Fruit fly (Drosophila melanogaster) whole organism, prepupa: ENCODE measurements around the gene eEF1gamma.

Experiments
- Blimp-1 ChIP-seq: fragments of 200-800 bp; sonication (Bioruptor generic); optimal IDR thresholded peaks from 3 replicates; lab custom pipeline; 2017; ENCODE audit warnings: missing biosample characterization, missing genetic modification characterization, mild to moderate bottlenecking, moderate library complexity, missing genetic modification reagents
- CG10631 ChIP-seq: fragments of 200-800 bp; sonication (Bioruptor generic); optimal IDR thresholded peaks from 2 replicates; lab custom pipeline; 2016; ENCODE audit warnings: missing biosample characterization, missing genetic modification characterization
- CG10669 ChIP-seq: fragments of 200-800 bp; sonication (Bioruptor generic); optimal IDR thresholded peaks from 3 replicates; lab custom pipeline; 2018; ENCODE audit warnings: missing biosample characterization, mild to moderate bottlenecking, missing genetic modification characterization, moderate library complexity
- CG11294 ChIP-seq: fragments of 200-800 bp; sonication (Bioruptor generic); IDR thresholded peaks from 2 replicates; pipeline ENCODE4 v1.3.6; 2022; ENCODE audit warnings: missing biosample characterization, missing genetic modification characterization
- CG11762 ChIP-seq: fragments of 200-800 bp; sonication (Bioruptor generic); optimal IDR thresholded peaks from 3 replicates; lab custom pipeline; 2016; ENCODE audit warnings: missing biosample characterization, missing genetic modification characterization; ENCODE audit not compliant: insufficient read depth
- CG15336 ChIP-seq: fragments of 200-800 bp; sonication (Bioruptor generic); IDR thresholded peaks from 2 replicates; pipeline ENCODE4 v1.3.6; 2022; ENCODE audit warnings: missing biosample characterization, missing genetic modification characterization
- CG16779 ChIP-seq: fragments of 200-800 bp; sonication (Bioruptor generic); optimal IDR thresholded peaks from 3 replicates; lab custom pipeline; 2017; ENCODE audit warnings: missing biosample characterization, mild to moderate bottlenecking, missing genetic modification characterization
- CG3032 ChIP-seq: fragments of 200-800 bp; optimal IDR thresholded peaks from 2 replicates; lab custom pipeline; 2019; ENCODE audit warnings: missing biosample characterization, mild to moderate bottlenecking, missing genetic modification characterization, moderate library complexity
- CG31627 ChIP-seq: fragments of 200-800 bp; sonication (Bioruptor generic); optimal IDR thresholded peaks from 3 replicates; lab custom pipeline; 2016; ENCODE audit warnings: missing biosample characterization, missing genetic modification characterization
- CG32006 ChIP-seq: fragments of 200-800 bp; sonication (Bioruptor generic); optimal IDR thresholded peaks from 3 replicates; lab custom pipeline; 2017; ENCODE audit warnings: missing biosample characterization, mild to moderate bottlenecking, missing genetic modification characterization
- CG34406 ChIP-seq: fragments of 200-800 bp; sonication (Bioruptor generic); optimal IDR thresholded peaks from 3 replicates; lab custom pipeline; 2016; ENCODE audit warnings: missing biosample characterization, missing genetic modification characterization
- CG3919 ChIP-seq: fragments of 200-800 bp; sonication (Bioruptor generic); optimal IDR thresholded peaks from 3 replicates; lab custom pipeline; 2016; ENCODE audit warnings: missing biosample characterization, missing genetic modification characterization
- CG4318 ChIP-seq: fragments of 200-800 bp; sonication (Bioruptor generic); optimal IDR thresholded peaks from 3 replicates; lab custom pipeline; 2017; ENCODE audit warnings: missing biosample characterization, mild to moderate bottlenecking, missing genetic modification characterization
- CG6163 ChIP-seq: fragments of 200-800 bp; sonication (Bioruptor generic); IDR thresholded peaks from 3 replicates; pipeline ENCODE4 v1.3.6; 2022; ENCODE audit warnings: missing biosample characterization, missing genetic modification characterization
- CG6276 ChIP-seq: fragments of 200-800 bp; sonication (Bioruptor generic); optimal IDR thresholded peaks from 2 replicates; lab custom pipeline; 2017; ENCODE audit warnings: missing biosample characterization, mild to moderate bottlenecking, missing genetic modification characterization
- CG6792 ChIP-seq: fragments of 200-800 bp; sonication (Bioruptor generic); optimal IDR thresholded peaks from 3 replicates; lab custom pipeline; 2016; ENCODE audit warnings: missing biosample characterization, missing genetic modification characterization
- CG6808 ChIP-seq: fragments of 200-800 bp; sonication (Bioruptor generic); optimal IDR thresholded peaks from 3 replicates; lab custom pipeline; 2017; ENCODE audit warnings: missing biosample characterization, missing genetic modification characterization, mild to moderate bottlenecking, moderate library complexity, missing genetic modification reagents
- CG6854 ChIP-seq: fragments of 200-800 bp; sonication (Bioruptor generic); optimal IDR thresholded peaks from 2 replicates; lab custom pipeline; 2017; ENCODE audit warnings: missing biosample characterization, mild to moderate bottlenecking, missing genetic modification characterization
- CG7368 ChIP-seq: fragments of 200-800 bp; sonication (Bioruptor generic); optimal IDR thresholded peaks from 3 replicates; lab custom pipeline; 2016; ENCODE audit warnings: missing biosample characterization, missing genetic modification characterization
- CG8119 ChIP-seq: fragments of 200-800 bp; sonication (Bioruptor generic); IDR thresholded peaks from 3 replicates; pipeline ENCODE4 v1.3.6; 2022; ENCODE audit warnings: missing biosample characterization, missing genetic modification characterization
- CG8319 ChIP-seq: fragments of 200-800 bp; sonication (Bioruptor generic); optimal IDR thresholded peaks from 3 replicates; lab custom pipeline; 2016; ENCODE audit warnings: missing biosample characterization, missing genetic modification characterization
- CG8632 ChIP-seq: fragments of 200-800 bp; sonication (Bioruptor generic); optimal IDR thresholded peaks from 3 replicates; lab custom pipeline; 2016; ENCODE audit warnings: missing biosample characterization, missing genetic modification characterization
- CG9139 ChIP-seq: fragments of 200-800 bp; sonication (Bioruptor generic); optimal IDR thresholded peaks from 3 replicates; lab custom pipeline; 2017; ENCODE audit warnings: missing biosample characterization, mild to moderate bottlenecking, missing genetic modification characterization
- Eip75B ChIP-seq: fragments of 200-800 bp; sonication (Bioruptor generic); optimal IDR thresholded peaks from 3 replicates; lab custom pipeline; 2016; ENCODE audit warnings: missing biosample characterization, missing genetic modification characterization
- Eip78C ChIP-seq: fragments of 200-800 bp; sonication (Bioruptor generic); peaks from one replicate; lab custom pipeline; 2016; ENCODE audit warnings: missing biosample characterization, missing genetic modification characterization
- Eip93F ChIP-seq: fragments of 200-800 bp; sonication (Bioruptor generic); optimal IDR thresholded peaks from 2 replicates; lab custom pipeline; 2016; ENCODE audit warnings: missing biosample characterization, mild to moderate bottlenecking, missing genetic modification characterization
- Ets21C ChIP-seq: fragments of 200-800 bp; sonication (Bioruptor generic); optimal IDR thresholded peaks from 3 replicates; lab custom pipeline; 2016; ENCODE audit warnings: missing biosample characterization, missing genetic modification characterization
- Ets96B ChIP-seq: fragments of 200-800 bp; optimal IDR thresholded peaks from 2 replicates; lab custom pipeline; 2019; ENCODE audit warnings: missing biosample characterization, mild to moderate bottlenecking, missing genetic modification characterization, moderate library complexity
- Gug ChIP-seq: fragments of 200-800 bp; sonication (Bioruptor generic); IDR thresholded peaks from 2 replicates; pipeline ENCODE4 v1.3.6; 2022; ENCODE audit warnings: missing biosample characterization, missing genetic modification characterization
- Hr38 ChIP-seq: sonication (Bioruptor generic); optimal IDR thresholded peaks from 2 replicates; lab custom pipeline; 2016; ENCODE audit warnings: missing biosample characterization, missing genetic modification characterization
- Hr39 ChIP-seq: fragments of 200-800 bp; sonication (Bioruptor generic); optimal IDR thresholded peaks from 2 replicates; lab custom pipeline; 2016; ENCODE audit warnings: missing biosample characterization, missing genetic modification characterization
- Hr4 ChIP-seq: fragments of 200-800 bp; sonication (Bioruptor generic); optimal IDR thresholded peaks from 3 replicates; lab custom pipeline; 2016; ENCODE audit warnings: missing biosample characterization, missing genetic modification characterization
- Lpt ChIP-seq: fragments of 200-800 bp; sonication (Bioruptor generic); optimal IDR thresholded peaks from 3 replicates; lab custom pipeline; 2016; ENCODE audit warnings: missing biosample characterization, missing genetic modification characterization
- Met ChIP-seq: fragments of 200-800 bp; sonication (Bioruptor generic); optimal IDR thresholded peaks from 3 replicates; lab custom pipeline; 2016; ENCODE audit warnings: missing biosample characterization, missing genetic modification characterization
- OdsH ChIP-seq: fragments of 200-800 bp; sonication (Bioruptor generic); optimal IDR thresholded peaks from 3 replicates; lab custom pipeline; 2016; ENCODE audit warnings: missing biosample characterization, missing genetic modification characterization
- Sox102F ChIP-seq: fragments of 200-800 bp; sonication (Bioruptor generic); optimal IDR thresholded peaks from 2 replicates; lab custom pipeline; 2016; ENCODE audit warnings: missing biosample characterization, mild to moderate bottlenecking, missing genetic modification characterization
- Sox15 ChIP-seq: fragments of 200-800 bp; sonication (Bioruptor generic); optimal IDR thresholded peaks from 3 replicates; lab custom pipeline; 2016; ENCODE audit warnings: missing biosample characterization, missing genetic modification characterization
- achi ChIP-seq: fragments of 200-800 bp; sonication (Bioruptor generic); optimal IDR thresholded peaks from 3 replicates; lab custom pipeline; 2016; ENCODE audit warnings: missing biosample characterization, missing genetic modification characterization
- acj6 ChIP-seq: fragments of 200-800 bp; sonication (Bioruptor generic); optimal IDR thresholded peaks from 3 replicates; lab custom pipeline; 2016; ENCODE audit warnings: missing biosample characterization, missing genetic modification characterization
- cyc ChIP-seq: fragments of 200-800 bp; sonication (Bioruptor generic); optimal IDR thresholded peaks from 3 replicates; lab custom pipeline; 2016; ENCODE audit warnings: missing biosample characterization, missing genetic modification characterization
- dac ChIP-seq: fragments of 200-800 bp; sonication (Bioruptor generic); optimal IDR thresholded peaks from 2 replicates; lab custom pipeline; 2017; ENCODE audit warnings: missing biosample characterization, mild to moderate bottlenecking, missing genetic modification characterization
- dsx ChIP-seq: fragments of 200-800 bp; optimal IDR thresholded peaks from 3 replicates; lab custom pipeline; 2019; ENCODE audit warnings: missing biosample characterization, mild to moderate bottlenecking, missing genetic modification characterization, moderate library complexity; ENCODE audit not compliant: poor library complexity, severe bottlenecking
- eg ChIP-seq: fragments of 200-800 bp; sonication (Bioruptor generic); IDR thresholded peaks from 3 replicates; pipeline ENCODE4 v1.3.6; 2022; ENCODE audit warnings: missing biosample characterization, missing genetic modification characterization
- esn ChIP-seq: fragments of 200-800 bp; sonication (Bioruptor generic); optimal IDR thresholded peaks from 2 replicates; lab custom pipeline; 2016; ENCODE audit warnings: missing biosample characterization, mild to moderate bottlenecking, missing genetic modification characterization, moderate library complexity
- fd59A ChIP-seq: fragments of 200-800 bp; sonication (Bioruptor generic); optimal IDR thresholded peaks from 2 replicates; lab custom pipeline; 2017; ENCODE audit warnings: missing biosample characterization, mild to moderate bottlenecking, missing genetic modification characterization, missing genetic modification reagents
- fkh ChIP-seq: fragments of 200-800 bp; sonication (Bioruptor generic); optimal IDR thresholded peaks from 3 replicates; lab custom pipeline; 2017; ENCODE audit warnings: missing biosample characterization, mild to moderate bottlenecking, missing genetic modification characterization, moderate library complexity
- lz ChIP-seq: fragments of 200-800 bp; sonication (Bioruptor generic); optimal IDR thresholded peaks from 3 replicates; lab custom pipeline; 2016; ENCODE audit warnings: missing biosample characterization, missing genetic modification characterization
- net ChIP-seq: fragments of 200-800 bp; sonication (Bioruptor generic); optimal IDR thresholded peaks from 3 replicates; lab custom pipeline; 2016; ENCODE audit warnings: missing biosample characterization, missing genetic modification characterization
- pdm3 ChIP-seq: fragments of 200-800 bp; sonication (Bioruptor generic); optimal IDR thresholded peaks from 3 replicates; lab custom pipeline; 2016; ENCODE audit warnings: missing biosample characterization, missing genetic modification characterization
- ss ChIP-seq, 2 experiments: fragments of 200-800 bp; sonication (Bioruptor generic); optimal IDR thresholded peaks; 2 replicates in 1 of 2; 3 replicates in 1 of 2; lab custom pipeline; 2017 to 2018; ENCODE audit warnings: mild to moderate bottlenecking in 2 of 2, missing biosample characterization in 2 of 2, missing genetic modification characterization in 2 of 2, moderate library complexity in 1 of 2
- svp ChIP-seq: fragments of 200-800 bp; sonication (Bioruptor generic); peaks from one replicate; lab custom pipeline; 2016; ENCODE audit warnings: missing biosample characterization, missing genetic modification characterization
- vri ChIP-seq: fragments of 200-800 bp; sonication (Bioruptor generic); optimal IDR thresholded peaks from 3 replicates; lab custom pipeline; 2016; ENCODE audit warnings: missing biosample characterization, mild to moderate bottlenecking, missing genetic modification characterization

Gene eEF1gamma

dm6 chr3R:29219948-29220347 is at the start of gene eEF1gamma:
eEF1gamma (plus strand) TSS chr3R:29220172.
- TF ChIP-seq CG34406 (GFP tag; lab: Kevin White, UChicago), result peak; percentile 92
- TF ChIP-seq Hr4 (GFP tag; lab: Kevin White, UChicago), result peak; percentile 75
- peak; percentile 49; the same call in 2 of the 3 replicates for TF ChIP-seq CG8119
- peak; percentile 82 to 94 for TF ChIP-seq ss (GFP tag; optimal IDR thresholded peaks at IDR 0.05; lab: Kevin White, UChicago)
- no peak for TF ChIP-seq CG4318
- TF ChIP-seq Sox102F (GFP tag; lab: Kevin White, UChicago), result peak; percentile 93
- TF ChIP-seq CG6276 (GFP tag; lab: Kevin White, UChicago), result peak; percentile 62
- TF ChIP-seq CG7368 (GFP tag; lab: Kevin White, UChicago), result peak; percentile 87
- TF ChIP-seq Ets21C (GFP tag; lab: Kevin White, UChicago), result peak; percentile 76
- TF ChIP-seq fkh (GFP tag; lab: Kevin White, UChicago), result peak; percentile 94
- no peak for TF ChIP-seq svp (GFP tag; lab: Kevin White, UChicago)
- peak; percentile 90 for TF ChIP-seq pdm3 (GFP tag; lab: Kevin White, UChicago)
- peak; percentile 98 for TF ChIP-seq CG6854 (GFP tag; lab: Kevin White, UChicago)
- peak; percentile 86 for TF ChIP-seq Blimp-1 (GFP tag; lab: Kevin White, UChicago)
- peak; percentile 96 for TF ChIP-seq CG3919 (GFP tag; lab: Kevin White, UChicago)
- TF ChIP-seq CG6163 (GFP tag; lab: Robert Waterston, UW), result peak; percentile 96
- TF ChIP-seq CG6792 (GFP tag; lab: Kevin White, UChicago), result peak; percentile 88
- peak; percentile 65 for TF ChIP-seq CG15336 (GFP tag; lab: Robert Waterston, UW)
- TF ChIP-seq fd59A (GFP tag; lab: Kevin White, UChicago), result peak; percentile 80
- TF ChIP-seq Gug, result peak; percentile 58
- peak; percentile 66 for TF ChIP-seq Sox15 (GFP tag; lab: Kevin White, UChicago)
- peak; percentile 93 for TF ChIP-seq Met
- TF ChIP-seq CG10631 (GFP tag; lab: Kevin White, UChicago), result no peak
- TF ChIP-seq OdsH (GFP tag; lab: Kevin White, UChicago), result peak; percentile 91
- peak; percentile 71 for TF ChIP-seq CG32006 (GFP tag; lab: Kevin White, UChicago)
- peak; percentile 92 for TF ChIP-seq cyc (GFP tag; lab: Kevin White, UChicago)
- TF ChIP-seq Hr38 (GFP tag; lab: Kevin White, UChicago), result no peak
- TF ChIP-seq eg (GFP tag; lab: Robert Waterston, UW), result peak; percentile 93
- peak; percentile 54; the same call in 1 of the 2 replicates for TF ChIP-seq CG11294 (GFP tag; lab: Robert Waterston, UW)
- TF ChIP-seq Eip75B (GFP tag; lab: Kevin White, UChicago), result peak; percentile 93
- TF ChIP-seq esn, result peak; percentile 95
- TF ChIP-seq CG31627 (GFP tag; lab: Kevin White, UChicago), result peak; percentile 91
- TF ChIP-seq CG16779 (tag; lab: Kevin White, UChicago), result peak; percentile 82
- peak; percentile 94 for TF ChIP-seq lz
- peak; percentile 85 for TF ChIP-seq CG6808 (GFP tag; lab: Kevin White, UChicago)
- peak; percentile 88 for TF ChIP-seq CG8632
- peak; percentile 87 for TF ChIP-seq Hr39 (GFP tag; lab: Kevin White, UChicago)
- peak; percentile 86 for TF ChIP-seq CG10669 (GFP tag; lab: Kevin White, UChicago)
- TF ChIP-seq Lpt (GFP tag; lab: Kevin White, UChicago), result peak; percentile 61
- peak; percentile 89 for TF ChIP-seq CG8319 (GFP tag; lab: Kevin White, UChicago)
- no peak for TF ChIP-seq achi (GFP tag; lab: Kevin White, UChicago)
- peak; percentile 97 for TF ChIP-seq Eip78C (GFP tag; lab: Kevin White, UChicago)
- peak; percentile 65 for TF ChIP-seq Ets96B (tag; lab: Kevin White, UChicago)
- peak; percentile 66 for TF ChIP-seq dsx (GFP tag; lab: Kevin White, UChicago)
- TF ChIP-seq net (GFP tag; lab: Kevin White, UChicago), result peak; percentile 94
- peak; percentile 88 for TF ChIP-seq CG11762 (GFP tag; lab: Kevin White, UChicago)
- peak; percentile 91 for TF ChIP-seq vri (GFP tag; lab: Kevin White, UChicago)
- peak; percentile 81 for TF ChIP-seq CG3032 (tag; lab: Kevin White, UChicago)
- peak; percentile 91 for TF ChIP-seq acj6 (GFP tag; lab: Kevin White, UChicago)
- peak; percentile 78 for TF ChIP-seq dac (GFP tag; lab: Kevin White, UChicago)
- no peak for TF ChIP-seq Eip93F (GFP tag; lab: Kevin White, UChicago)
- no peak for TF ChIP-seq CG9139 (GFP tag; lab: Kevin White, UChicago)
